Worm (Caenorhabditis elegans): ENCODE measurements around the gene glb-13.

- TF ChIP-seq mab-5 (tag; optimal IDR thresholded peaks at IDR 0.05): no peak
- TF ChIP-seq unc-39 (tag; optimal IDR thresholded peaks at IDR 0.05): no peak
- TF ChIP-seq unc-62 (GFP tag; optimal IDR thresholded peaks at IDR 0.05): no peak
- no peak for TF ChIP-seq nhr-237 (tag; optimal IDR thresholded peaks at IDR 0.05)
- TF ChIP-seq ceh-39 (tag; optimal IDR thresholded peaks at IDR 0.05): no peak
- TF ChIP-seq nhr-12 (tag; optimal IDR thresholded peaks at IDR 0.05): no peak
- no peak for TF ChIP-seq nhr-76 (tag; optimal IDR thresholded peaks at IDR 0.05)
- no peak for TF ChIP-seq nhr-2 (tag; optimal IDR thresholded peaks at IDR 0.05)
- TF ChIP-seq hlh-1 (tag; optimal IDR thresholded peaks at IDR 0.05): no peak
- TF ChIP-seq ztf-11 (tag; optimal IDR thresholded peaks at IDR 0.05): no peak
- no peak for TF ChIP-seq elt-3 (tag; optimal IDR thresholded peaks at IDR 0.05)
Measured at ce11 chrX:12413941-12414340, 35.7 kb upstream of the glb-13 start, which contains the start of gene lin-2.

All from whole organism, mixed stage, embryonic.